Fruit fly (Drosophila melanogaster): ENCODE data around the gene SecCl.

SecCl gene

DNA sequence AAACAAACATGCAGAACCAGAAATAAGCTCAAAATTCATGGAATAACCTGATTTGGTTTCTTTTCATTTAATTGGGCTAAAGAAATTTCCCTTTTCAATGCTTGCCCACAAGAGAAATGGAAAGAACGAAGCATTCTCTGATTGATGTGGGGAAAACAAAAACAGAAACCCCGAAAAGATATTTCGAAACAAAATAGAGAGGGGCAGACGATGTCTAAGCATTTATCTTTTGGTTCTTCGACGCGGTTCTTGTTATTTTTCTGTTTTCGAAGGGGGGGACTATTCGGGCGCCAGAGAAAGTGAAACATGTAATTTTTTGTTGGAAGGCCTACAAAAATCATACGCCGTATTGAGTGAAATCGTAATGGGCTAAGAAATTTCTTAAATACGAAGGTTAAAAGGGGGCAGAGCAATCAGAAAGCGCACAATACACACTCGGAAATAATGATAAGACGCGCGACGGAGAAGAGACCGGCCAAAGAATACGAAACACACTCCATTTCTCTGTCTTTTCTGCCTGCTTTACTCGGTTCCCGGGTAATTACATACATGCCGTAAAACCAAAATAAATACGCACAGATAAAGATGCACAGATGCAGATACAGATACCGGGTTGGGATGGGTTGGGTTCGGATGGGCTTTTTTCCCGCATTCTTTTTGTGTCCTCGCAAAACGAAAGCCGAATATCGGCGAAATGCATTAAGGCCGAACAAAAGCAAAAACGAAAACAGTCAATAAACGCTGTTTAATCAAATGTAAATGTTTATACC lies 18.9 kb downstream of the SecCl start:
- no peak for TF ChIP-seq noc (tag; optimal IDR thresholded peaks at IDR 0.05)

dm6 chr3L:17491646-17492045 lies 21.7 kb downstream of the SecCl start:
- TF ChIP-seq noc (tag; optimal IDR thresholded peaks at IDR 0.05), result no peak

dm6 chr3L:17493256-17493655 lies 23.3 kb downstream of the SecCl start:
- TF ChIP-seq noc (tag; optimal IDR thresholded peaks at IDR 0.05), result no peak

- TF ChIP-seq noc (tag; optimal IDR thresholded peaks at IDR 0.05), result no peak
Observed at dm6 chr3L:17493807-17494404, 24.0 kb downstream of the SecCl start.

DNA sequence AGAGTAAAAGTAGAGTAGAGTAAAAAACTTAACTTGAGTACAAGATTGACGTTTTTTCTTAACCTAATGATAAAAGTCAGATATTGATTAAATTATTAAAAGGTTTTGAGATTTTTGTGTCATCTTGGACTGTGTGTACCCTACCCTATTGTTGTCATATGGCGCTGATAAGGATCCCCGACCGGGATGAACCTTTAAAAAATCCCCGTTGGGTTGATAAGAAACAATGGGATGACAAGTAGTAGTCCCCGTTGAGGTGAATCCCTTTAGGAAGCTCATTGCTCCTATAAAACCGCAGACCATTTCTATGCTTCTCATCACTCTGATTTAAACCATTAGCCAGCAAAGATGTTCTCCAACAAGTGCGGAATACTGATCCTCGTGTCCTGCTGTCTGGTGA lies 24.6 kb downstream of the SecCl start, which contains the start of gene edin:
edin (plus strand) TSS at position 340 of the 400 bp plus-strand sequence.
- TF ChIP-seq noc (tag; optimal IDR thresholded peaks at IDR 0.05), result no peak

DNA sequence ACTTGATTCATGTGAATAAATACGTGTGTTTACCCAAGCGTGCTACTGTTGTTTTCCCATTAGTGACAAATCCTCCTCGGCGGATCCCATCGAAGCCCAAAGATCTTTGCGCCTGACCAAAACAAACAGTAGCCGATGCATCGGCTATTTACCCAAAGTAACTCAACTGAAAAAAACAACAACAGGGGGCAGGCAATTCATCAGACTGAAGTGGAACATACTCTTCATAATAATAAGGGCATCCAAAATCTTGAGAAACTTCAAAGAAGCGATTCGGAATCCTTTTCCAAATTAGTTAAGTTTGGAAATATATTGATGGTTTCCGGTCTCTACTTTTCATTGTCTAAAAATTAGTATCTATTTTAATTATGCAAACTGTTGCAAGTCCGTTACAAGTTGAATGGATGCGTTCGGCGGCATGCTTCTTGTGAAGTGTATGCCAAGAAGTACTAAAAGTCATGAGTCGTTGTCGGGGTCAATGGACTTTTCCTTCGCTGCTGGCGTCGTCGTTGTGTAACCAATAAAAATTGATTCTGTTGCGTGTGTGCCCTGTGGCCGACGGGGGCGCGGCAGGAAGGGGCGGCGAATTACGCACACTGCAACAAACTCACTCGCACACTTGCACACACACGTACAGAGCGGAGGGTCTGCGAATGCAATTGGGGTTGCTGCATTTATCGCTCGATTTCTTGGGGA lies 25.5 kb downstream of the SecCl start:
- no peak for TF ChIP-seq noc (tag; optimal IDR thresholded peaks at IDR 0.05)

- no peak for TF ChIP-seq noc (tag; optimal IDR thresholded peaks at IDR 0.05)
Observed at dm6 chr3L:17496012-17496411, 26.1 kb downstream of the SecCl start.

dm6 chr3L:17496871-17497492 lies 27.1 kb downstream of the SecCl start:
- no peak for TF ChIP-seq noc (tag; optimal IDR thresholded peaks at IDR 0.05)

DNA sequence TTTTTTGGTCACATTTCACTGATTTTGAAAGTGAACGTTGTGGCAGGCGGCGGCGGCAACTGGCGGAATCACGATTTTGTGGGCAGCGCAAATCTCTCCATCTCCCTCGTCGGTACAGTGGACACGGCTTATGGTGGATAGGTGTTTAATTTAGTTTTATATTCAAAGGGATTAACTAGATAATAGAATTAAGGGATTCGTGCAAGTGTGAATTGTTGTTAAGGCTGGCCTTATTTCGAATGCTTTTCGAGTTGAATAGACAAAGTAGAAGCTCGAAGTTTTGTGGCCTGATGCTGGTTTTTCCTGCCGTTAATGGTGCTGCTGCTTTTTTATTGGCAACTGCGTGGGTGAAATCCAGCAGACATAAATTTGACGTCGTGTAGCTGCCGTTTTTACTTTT lies 28.0 kb downstream of the SecCl start:
- TF ChIP-seq noc (tag; optimal IDR thresholded peaks at IDR 0.05), result no peak

- TF ChIP-seq noc (tag; optimal IDR thresholded peaks at IDR 0.05), result no peak
Observed at dm6 chr3L:17498952-17499710, 29.2 kb downstream of the SecCl start.

DNA sequence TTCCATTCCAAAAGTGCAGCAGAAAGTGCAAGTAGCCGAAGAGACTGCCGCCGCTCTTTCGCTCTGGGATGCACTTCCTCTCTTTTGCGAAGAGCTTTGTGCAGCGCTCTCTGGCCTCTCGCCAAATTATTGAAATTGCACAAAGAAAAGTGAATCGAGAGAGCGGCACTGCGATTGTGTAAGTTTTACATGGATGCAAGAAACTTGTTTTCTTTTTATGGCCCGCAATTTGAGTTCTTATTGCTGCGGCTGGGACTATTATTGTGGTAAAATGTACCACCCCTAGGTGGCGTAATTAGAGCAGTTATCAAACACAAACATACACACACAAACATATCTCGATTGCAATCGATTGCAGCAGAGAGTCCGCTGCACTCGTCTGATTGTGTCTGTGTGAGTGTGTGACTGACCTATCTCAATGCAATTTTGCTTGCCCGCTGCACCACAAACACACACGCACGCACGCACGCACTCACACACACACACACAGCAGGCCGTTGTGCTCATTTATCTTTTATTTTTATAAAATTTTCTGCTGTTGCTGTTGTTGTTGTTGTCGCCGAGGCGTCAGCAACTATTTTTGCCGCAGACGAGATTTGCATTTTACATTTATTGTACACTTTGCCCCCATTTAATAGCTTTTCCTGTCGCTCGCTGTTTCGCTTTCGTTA lies 30.5 kb downstream of the SecCl start:
- TF ChIP-seq noc (tag; optimal IDR thresholded peaks at IDR 0.05), result no peak

DNA sequence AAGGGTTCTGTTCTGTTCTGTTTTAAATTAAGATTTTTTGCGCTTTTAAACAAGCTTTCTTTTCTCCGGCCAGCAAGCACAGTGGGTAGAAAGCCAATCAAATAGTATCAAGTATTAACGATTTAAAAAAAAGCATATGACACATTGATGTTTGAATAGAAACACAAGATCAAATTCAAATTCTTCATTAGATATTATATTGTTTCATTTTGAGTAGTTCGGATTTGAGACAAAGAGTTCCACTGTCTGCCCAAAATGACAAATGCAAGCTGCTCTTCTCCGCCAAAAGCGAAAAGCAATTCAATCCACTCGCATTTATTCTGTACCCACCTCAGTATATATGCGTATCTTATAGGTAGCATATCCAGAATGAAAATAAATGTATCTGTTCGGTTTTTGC lies 32.3 kb downstream of the SecCl start:
- TF ChIP-seq noc (tag; optimal IDR thresholded peaks at IDR 0.05), result no peak

DNA sequence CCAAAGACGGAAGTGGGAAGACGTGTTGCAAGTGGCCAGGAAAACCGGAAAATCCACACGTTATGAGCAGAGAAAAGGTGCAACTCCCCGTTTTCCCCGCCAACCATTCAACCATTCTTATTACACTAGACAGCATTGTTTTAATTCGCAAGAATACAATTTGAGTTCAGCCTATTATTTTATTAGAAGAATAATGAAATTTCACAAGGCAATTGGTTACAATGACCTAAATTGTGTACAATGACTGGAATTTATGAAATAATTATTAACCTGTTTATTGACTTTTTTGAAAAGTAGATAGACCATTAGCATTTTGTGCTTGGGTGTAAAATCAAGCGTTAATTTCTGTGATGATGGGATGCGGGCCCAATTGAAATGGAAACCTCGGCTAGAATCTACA lies 34.6 kb downstream of the SecCl start:
- TF ChIP-seq noc (tag; optimal IDR thresholded peaks at IDR 0.05), result no peak

DNA sequence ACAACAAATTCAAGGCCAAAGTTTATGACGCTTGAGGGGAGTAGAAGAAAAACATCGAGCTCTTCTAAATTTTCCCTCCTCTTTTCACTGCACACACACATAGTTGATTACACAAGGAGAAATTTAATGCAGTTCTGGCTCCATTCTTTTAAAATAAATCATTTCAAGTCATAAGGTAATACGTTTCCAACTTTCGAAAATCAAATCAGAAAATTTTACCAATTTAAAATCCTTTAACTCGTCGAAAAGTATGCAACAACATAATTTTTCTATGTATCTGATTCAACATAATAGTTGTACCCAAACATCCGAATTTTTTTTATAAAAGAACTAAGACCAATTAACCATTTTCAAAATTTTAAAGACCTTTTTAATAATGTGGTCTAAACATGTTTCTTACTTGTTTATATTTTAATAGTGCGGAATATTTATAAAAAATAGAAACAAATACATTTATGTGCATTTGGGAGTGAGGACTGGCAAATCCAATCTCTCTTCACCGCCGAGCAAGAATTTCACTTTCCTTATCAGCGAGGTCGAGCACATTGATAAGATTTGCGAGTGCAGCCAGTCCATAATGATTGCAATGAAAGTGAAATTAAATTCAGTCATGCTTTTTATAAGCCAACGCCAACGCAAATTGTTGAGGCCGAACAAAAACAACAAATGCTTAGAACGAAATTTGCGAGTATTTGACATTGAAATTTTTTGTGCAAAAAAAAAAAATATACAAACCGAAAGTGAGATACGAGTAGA lies 36.3 kb downstream of the SecCl start:
- peak; percentile 1 for TF ChIP-seq noc (tag; optimal IDR thresholded peaks at IDR 0.05)
